Worm (Caenorhabditis elegans) whole organism, mixed stage, embryonic: ENCODE measurements around the gene zipt-15.

Source experiments
- M03D4.4 ChIP-seq: sonication (generic microtip); optimal IDR thresholded peaks from 2 replicates; lab custom pipeline; 2017; ENCODE audit warnings: mild to moderate bottlenecking, missing genetic modification characterization, missing compliant biosample characterization
- bed-3 ChIP-seq: fragments of 200-800 bp; sonication (Bioruptor generic); optimal IDR thresholded peaks from 3 replicates; lab custom pipeline; 2018; ENCODE audit warnings: mild to moderate bottlenecking, missing genetic modification characterization, moderate library complexity, missing compliant biosample characterization
- blmp-1 ChIP-seq: fragments of 150-350 bp; optimal IDR thresholded peaks from 2 replicates; lab custom pipeline; 2014; ENCODE audit warnings: missing biosample characterization, missing genetic modification characterization
- ceh-39 ChIP-seq: fragments of 150-350 bp; optimal IDR thresholded peaks from 2 replicates; lab custom pipeline; 2014; ENCODE audit warnings: missing biosample characterization, missing genetic modification characterization
- ceh-43 ChIP-seq: fragments of 200-800 bp; sonication (Bioruptor generic); optimal IDR thresholded peaks from 2 replicates; lab custom pipeline; 2018; ENCODE audit warnings: mild to moderate bottlenecking, missing genetic modification characterization, moderate library complexity, missing compliant biosample characterization
- ceh-83 ChIP-seq: fragments of 200-800 bp; sonication (Bioruptor generic); optimal IDR thresholded peaks from 2 replicates; lab custom pipeline; 2018; ENCODE audit warnings: mild to moderate bottlenecking, missing genetic modification characterization, missing compliant biosample characterization
- ces-1 ChIP-seq: fragments of 150-350 bp; optimal IDR thresholded peaks from 2 replicates; lab custom pipeline; 2014; ENCODE audit warnings: missing biosample characterization, missing genetic modification reagents, missing genetic modification characterization
- cnd-1 ChIP-seq: fragments of 200-800 bp; sonication (Bioruptor generic); optimal IDR thresholded peaks from 2 replicates; lab custom pipeline; 2018; ENCODE audit warnings: mild to moderate bottlenecking, missing genetic modification characterization, missing compliant biosample characterization
- drap-1 ChIP-seq: fragments of 200-800 bp; sonication (Bioruptor generic); optimal IDR thresholded peaks from 3 replicates; lab custom pipeline; 2018; ENCODE audit warnings: mild to moderate bottlenecking, missing genetic modification characterization, missing compliant biosample characterization
- elt-1 ChIP-seq: sonication (generic microtip); optimal IDR thresholded peaks from 2 replicates; lab custom pipeline; 2017; ENCODE audit warnings: missing genetic modification characterization, mild to moderate bottlenecking, missing compliant biosample characterization, antibody characterized with exemption, moderate library complexity, borderline replicate concordance; ENCODE audit not compliant: insufficient read depth
- elt-3 ChIP-seq: fragments of 150-350 bp; optimal IDR thresholded peaks from 2 replicates; lab custom pipeline; 2014; ENCODE audit warnings: missing biosample characterization, missing genetic modification characterization
- flh-1 ChIP-seq: fragments of 200-800 bp; sonication (Bioruptor generic); optimal IDR thresholded peaks from 2 replicates; lab custom pipeline; 2018; ENCODE audit warnings: mild to moderate bottlenecking, missing genetic modification characterization, moderate library complexity, missing compliant biosample characterization
- ham-2 ChIP-seq: fragments of 200-800 bp; sonication (Bioruptor generic); optimal IDR thresholded peaks from 2 replicates; lab custom pipeline; 2018; ENCODE audit warnings: mild to moderate bottlenecking, missing genetic modification characterization, missing compliant biosample characterization
- hlh-1 ChIP-seq: fragments of 150-350 bp; optimal IDR thresholded peaks from 2 replicates; lab custom pipeline; 2014; ENCODE audit warnings: missing biosample characterization, missing genetic modification reagents, missing genetic modification characterization
- lin-13 ChIP-seq: fragments of 150-350 bp; optimal IDR thresholded peaks from 2 replicates; lab custom pipeline; 2014; ENCODE audit warnings: missing biosample characterization, missing genetic modification characterization
- lin-32 ChIP-seq: fragments of 200-800 bp; sonication (Bioruptor generic); optimal IDR thresholded peaks from 2 replicates; lab custom pipeline; 2018; ENCODE audit warnings: mild to moderate bottlenecking, missing genetic modification characterization, missing compliant biosample characterization
- lsy-2 ChIP-seq: fragments of 150-350 bp; optimal IDR thresholded peaks from 2 replicates; lab custom pipeline; 2014; ENCODE audit warnings: missing biosample characterization, missing genetic modification characterization
- mab-5 ChIP-seq: fragments of 150-350 bp; optimal IDR thresholded peaks from 2 replicates; lab custom pipeline; 2014; ENCODE audit warnings: missing biosample characterization, missing genetic modification characterization
- mep-1 ChIP-seq: fragments of 150-350 bp; optimal IDR thresholded peaks from 2 replicates; lab custom pipeline; 2017; ENCODE audit warnings: missing biosample characterization, missing genetic modification reagents, missing genetic modification characterization, inconsistent platforms
- mls-2 ChIP-seq: sonication (generic microtip); optimal IDR thresholded peaks from 2 replicates; lab custom pipeline; 2016; ENCODE audit warnings: mild to moderate bottlenecking, missing genetic modification characterization, moderate library complexity, missing compliant biosample characterization
- nhr-12 ChIP-seq: fragments of 150-350 bp; optimal IDR thresholded peaks from 2 replicates; lab custom pipeline; 2014; ENCODE audit warnings: missing biosample characterization, missing genetic modification characterization
- nhr-28 ChIP-seq: fragments of 150-350 bp; optimal IDR thresholded peaks from 2 replicates; lab custom pipeline; 2014; ENCODE audit warnings: missing biosample characterization, missing genetic modification characterization
- nhr-76 ChIP-seq: sonication (generic microtip); optimal IDR thresholded peaks from 2 replicates; lab custom pipeline; 2017; ENCODE audit warnings: missing biosample characterization, missing genetic modification characterization
- pha-4 ChIP-seq: fragments of 150-350 bp; optimal IDR thresholded peaks from 2 replicates; lab custom pipeline; 2018; ENCODE audit warnings: missing biosample characterization, missing genetic modification reagents, missing genetic modification characterization
- sem-2 ChIP-seq: fragments of 200-800 bp; sonication (Bioruptor generic); optimal IDR thresholded peaks from 2 replicates; lab custom pipeline; 2018; ENCODE audit warnings: mild to moderate bottlenecking, missing genetic modification characterization, missing compliant biosample characterization
- snpc-4 ChIP-seq: fragments of 150-350 bp; optimal IDR thresholded peaks from 2 replicates; lab custom pipeline; 2014; ENCODE audit warnings: missing biosample characterization, missing genetic modification characterization
- sptf-1 ChIP-seq: sonication (generic microtip); optimal IDR thresholded peaks from 2 replicates; lab custom pipeline; 2017; ENCODE audit warnings: mild to moderate bottlenecking, missing genetic modification characterization, moderate library complexity, missing compliant biosample characterization
- tbx-8 ChIP-seq: fragments of 200-800 bp; sonication (Bioruptor generic); optimal IDR thresholded peaks from 2 replicates; lab custom pipeline; 2018; ENCODE audit warnings: mild to moderate bottlenecking, missing genetic modification characterization, moderate library complexity, missing compliant biosample characterization
- unc-120 ChIP-seq: sonication (generic microtip); optimal IDR thresholded peaks from 2 replicates; lab custom pipeline; 2017; ENCODE audit warnings: missing genetic modification characterization, missing compliant biosample characterization; ENCODE audit not compliant: poor library complexity, severe bottlenecking
- unc-39 ChIP-seq: fragments of 150-350 bp; optimal IDR thresholded peaks from 2 replicates; lab custom pipeline; 2014; ENCODE audit warnings: missing biosample characterization, missing genetic modification characterization
- unc-62 ChIP-seq: fragments of 150-350 bp; optimal IDR thresholded peaks from 2 replicates; lab custom pipeline; 2014; ENCODE audit warnings: missing biosample characterization, missing genetic modification reagents, missing genetic modification characterization
- zip-8 ChIP-seq: fragments of 150-350 bp; optimal IDR thresholded peaks from 2 replicates; lab custom pipeline; 2014; ENCODE audit warnings: missing biosample characterization, missing genetic modification characterization
- ztf-11 ChIP-seq: fragments of 150-350 bp; optimal IDR thresholded peaks from 2 replicates; lab custom pipeline; 2014; ENCODE audit warnings: missing biosample characterization, missing genetic modification characterization

zipt-15 gene

ce11 chrIV:826145-826544 is 1.4 kb upstream of the zipt-15 start:
- TF ChIP-seq mep-1 (tag; lab: Kevin White, UChicago), result no peak
- TF ChIP-seq ceh-83 (GFP tag; lab: Kevin White, UChicago), result no peak
- TF ChIP-seq lin-13 (tag; lab: Kevin White, UChicago), result no peak
- TF ChIP-seq pha-4 (tag; lab: Kevin White, UChicago), result no peak
- no peak for TF ChIP-seq blmp-1
- TF ChIP-seq ceh-39 (tag; lab: Kevin White, UChicago), result no peak
- no peak for TF ChIP-seq sptf-1 (tag; lab: Kevin White, UChicago)
- TF ChIP-seq nhr-76 (tag; lab: Kevin White, UChicago), result no peak
- no peak for TF ChIP-seq nhr-12 (tag; lab: Kevin White, UChicago)
- TF ChIP-seq drap-1 (GFP tag; lab: Kevin White, UChicago), result no peak
- TF ChIP-seq sem-2 (GFP tag; lab: Kevin White, UChicago), result no peak
- no peak for TF ChIP-seq unc-62 (GFP tag; lab: Kevin White, UChicago)
- no peak for TF ChIP-seq ham-2 (GFP tag; lab: Kevin White, UChicago)

- TF ChIP-seq flh-1 (GFP tag; lab: Kevin White, UChicago), result no peak
- TF ChIP-seq tbx-8 (GFP tag; lab: Kevin White, UChicago), result no peak
- TF ChIP-seq sptf-1 (tag; lab: Kevin White, UChicago), result no peak
- TF ChIP-seq elt-3 (tag; lab: Kevin White, UChicago), result no peak
- no peak for TF ChIP-seq elt-1 (tag; lab: Kevin White, UChicago)
- no peak for TF ChIP-seq hlh-1 (tag; lab: Kevin White, UChicago)
- no peak for TF ChIP-seq snpc-4
- TF ChIP-seq cnd-1 (tag; lab: Kevin White, UChicago), result no peak
- TF ChIP-seq pha-4 (tag; lab: Kevin White, UChicago), result no peak
- no peak for TF ChIP-seq ceh-83 (GFP tag; lab: Kevin White, UChicago)
- TF ChIP-seq ces-1 (GFP tag; lab: Kevin White, UChicago), result no peak
- TF ChIP-seq unc-39 (tag; lab: Kevin White, UChicago), result no peak
- no peak for TF ChIP-seq zip-8
- TF ChIP-seq drap-1 (GFP tag; lab: Kevin White, UChicago), result no peak
- TF ChIP-seq ztf-11 (tag; lab: Kevin White, UChicago), result no peak
- TF ChIP-seq lin-32 (GFP tag; lab: Kevin White, UChicago), result no peak
- TF ChIP-seq lsy-2, result no peak
Observed at ce11 chrIV:817879-818278, 6.9 kb downstream of the zipt-15 start.

- TF ChIP-seq nhr-28 (tag; lab: Kevin White, UChicago) (no peak), mep-1 (tag; lab: Kevin White, UChicago) (no peak), pha-4 (tag; lab: Kevin White, UChicago) (no peak), tbx-8 (GFP tag; lab: Kevin White, UChicago) (no peak), lin-32 (GFP tag; lab: Kevin White, UChicago) (no peak), mab-5 (no peak), M03D4.4 (tag; lab: Kevin White, UChicago) (no peak), blmp-1 (no peak), unc-120 (no peak), flh-1 (GFP tag; lab: Kevin White, UChicago) (no peak), nhr-76 (tag; lab: Kevin White, UChicago) (no peak), sem-2 (GFP tag; lab: Kevin White, UChicago) (no peak)
Observed at ce11 chrIV:807027-807516, 17.7 kb downstream of the zipt-15 start, which contains the start of gene Y55F3BL.6. Y55F3BL.6 (minus strand) TSS chrIV:807077.

- TF ChIP-seq ceh-39 (tag; lab: Kevin White, UChicago), result no peak
- no peak for TF ChIP-seq drap-1 (GFP tag; lab: Kevin White, UChicago)
- no peak for TF ChIP-seq blmp-1
Observed at ce11 chrIV:805693-806092, 19.1 kb downstream of the zipt-15 start.

- no peak for TF ChIP-seq sptf-1 (tag; lab: Kevin White, UChicago)
- TF ChIP-seq mls-2 (tag; lab: Kevin White, UChicago), result no peak
- no peak for TF ChIP-seq cnd-1 (tag; lab: Kevin White, UChicago)
- no peak for TF ChIP-seq ceh-43 (GFP tag; lab: Kevin White, UChicago)
- no peak for TF ChIP-seq bed-3
Observed at ce11 chrIV:804802-805201, 20.0 kb downstream of the zipt-15 start, which contains the start of gene Y55F3BL.4. Y55F3BL.4 (plus strand) TSS chrIV:805102.
